Worm (Caenorhabditis elegans) whole organism, L2 larva: Measurements from ENCODE around the gene K02A6.2.

ENCODE experiments used
- aly-2 ChIP-seq: fragments of 150-350 bp; optimal IDR thresholded peaks from 2 replicates; lab custom pipeline; 2014; ENCODE audit warnings: missing biosample characterization, missing genetic modification characterization
- ama-1 ChIP-seq: fragments of 150-350 bp; optimal IDR thresholded peaks from 2 replicates; lab custom pipeline; 2018; ENCODE audit warnings: inconsistent platforms
- lin-13 ChIP-seq: fragments of 150-350 bp; optimal IDR thresholded peaks from 2 replicates; lab custom pipeline; 2014; ENCODE audit warnings: missing biosample characterization, missing genetic modification reagents, missing genetic modification characterization
- nhr-12 ChIP-seq: fragments of 150-350 bp; optimal IDR thresholded peaks from 2 replicates; lab custom pipeline; 2014; ENCODE audit warnings: missing biosample characterization, missing genetic modification characterization
- nhr-25 ChIP-seq: fragments of 150-350 bp; sonication (generic microtip); optimal IDR thresholded peaks from 3 replicates; lab custom pipeline; 2014; ENCODE audit warnings: missing biosample characterization, missing genetic modification characterization
- nhr-6 ChIP-seq: fragments of 150-350 bp; optimal IDR thresholded peaks from 2 replicates; lab custom pipeline; 2014; ENCODE audit warnings: missing biosample characterization, missing genetic modification characterization
- unc-39 ChIP-seq: fragments of 150-350 bp; optimal IDR thresholded peaks from 2 replicates; lab custom pipeline; 2014; ENCODE audit warnings: missing biosample characterization, missing genetic modification characterization
- unc-62 ChIP-seq: fragments of 150-350 bp; optimal IDR thresholded peaks from 2 replicates; lab custom pipeline; 2014; ENCODE audit warnings: missing biosample characterization, missing genetic modification reagents, missing genetic modification characterization

- no peak for TF ChIP-seq nhr-6 (tag; lab: Kevin White, UChicago)
- no peak for TF ChIP-seq unc-62 (GFP tag; lab: Kevin White, UChicago)
- TF ChIP-seq lin-13, result no peak
- TF ChIP-seq aly-2 (tag; lab: Kevin White, UChicago), result no peak
- TF ChIP-seq unc-39 (tag; lab: Kevin White, UChicago), result no peak
- peak; percentile 19 for TF ChIP-seq ama-1 (lab: Kevin White, UChicago)
- TF ChIP-seq nhr-12 (tag; lab: Kevin White, UChicago), result no peak
- TF ChIP-seq nhr-25 (tag; lab: Kevin White, UChicago), result no peak
Measured at ce11 chrX:8210999-8211398, 13.8 kb downstream of the K02A6.2 start, which contains the start of gene cdd-1.
